Worm (Caenorhabditis elegans): Measurements from ENCODE around the gene K11E4.6.
A peak's percentile ranks its signal among the peaks of the same experiment; 100 is the strongest.

The K11E4.6 gene

ce11 chrX:13752822-13753581 lies 28.5 kb downstream of the K11E4.6 start:
- TF ChIP-seq hlh-1 (tag; optimal IDR thresholded peaks at IDR 0.05) (peak; percentile 4), M03D4.4 (tag; optimal IDR thresholded peaks at IDR 0.05) (no peak)

ce11 chrX:13754498-13754897 lies 30.0 kb downstream of the K11E4.6 start:
- TF ChIP-seq cnd-1 (tag; optimal IDR thresholded peaks at IDR 0.05) (no peak), ceh-83 (GFP tag; optimal IDR thresholded peaks at IDR 0.05) (no peak), mab-5 (tag; optimal IDR thresholded peaks at IDR 0.05) (no peak), ces-1 (GFP tag; optimal IDR thresholded peaks at IDR 0.05) (peak; percentile 45), ham-2 (GFP tag; optimal IDR thresholded peaks at IDR 0.05) (no peak), unc-39 (tag; optimal IDR thresholded peaks at IDR 0.05) (no peak), nhr-28 (tag; optimal IDR thresholded peaks at IDR 0.05) (no peak), flh-1 (GFP tag; optimal IDR thresholded peaks at IDR 0.05) (no peak), mls-2 (tag; optimal IDR thresholded peaks at IDR 0.05) (no peak), tbx-8 (GFP tag; optimal IDR thresholded peaks at IDR 0.05) (no peak), nhr-12 (tag; optimal IDR thresholded peaks at IDR 0.05) (no peak), pha-4 (tag; optimal IDR thresholded peaks at IDR 0.05) (no peak), sem-2 (GFP tag; optimal IDR thresholded peaks at IDR 0.05) (no peak), lin-32 (GFP tag; optimal IDR thresholded peaks at IDR 0.05) (no peak), nhr-76 (tag; optimal IDR thresholded peaks at IDR 0.05) (no peak), mep-1 (tag; optimal IDR thresholded peaks at IDR 0.05) (no peak), unc-120 (tag; optimal IDR thresholded peaks at IDR 0.05; ENCODE audit: poor library complexity, severe bottlenecking) (peak; percentile 23)

ce11 chrX:13755469-13755868 lies 31.0 kb downstream of the K11E4.6 start, which contains the start of gene aakb-1:
Gene aakb-1 (plus strand): TSS chrX:13755769.
- no peak for TF ChIP-seq ztf-11 (tag; optimal IDR thresholded peaks at IDR 0.05)
- no peak for TF ChIP-seq ham-2 (GFP tag; optimal IDR thresholded peaks at IDR 0.05)
- TF ChIP-seq ceh-83 (GFP tag; optimal IDR thresholded peaks at IDR 0.05): no peak
- no peak for TF ChIP-seq lin-13 (tag; optimal IDR thresholded peaks at IDR 0.05)
- TF ChIP-seq sptf-1 (tag; optimal IDR thresholded peaks at IDR 0.05): no peak
- no peak for TF ChIP-seq flh-1 (GFP tag; optimal IDR thresholded peaks at IDR 0.05)
- no peak for TF ChIP-seq sem-2 (GFP tag; optimal IDR thresholded peaks at IDR 0.05)
- no peak for TF ChIP-seq nhr-12 (tag; optimal IDR thresholded peaks at IDR 0.05)

- TF ChIP-seq nhr-2 (tag; optimal IDR thresholded peaks at IDR 0.05): no peak
- no peak for TF ChIP-seq ceh-43 (GFP tag; optimal IDR thresholded peaks at IDR 0.05)
- no peak for TF ChIP-seq lin-13 (tag; optimal IDR thresholded peaks at IDR 0.05)
- TF ChIP-seq lin-32 (GFP tag; optimal IDR thresholded peaks at IDR 0.05): no peak
- no peak for TF ChIP-seq unc-120 (tag; optimal IDR thresholded peaks at IDR 0.05; ENCODE audit: poor library complexity, severe bottlenecking)
- TF ChIP-seq drap-1 (GFP tag; optimal IDR thresholded peaks at IDR 0.05): no peak
- no peak for TF ChIP-seq ceh-39 (tag; optimal IDR thresholded peaks at IDR 0.05)
- TF ChIP-seq flh-1 (GFP tag; optimal IDR thresholded peaks at IDR 0.05): no peak
- no peak for TF ChIP-seq blmp-1 (tag; optimal IDR thresholded peaks at IDR 0.05)
- no peak for TF ChIP-seq mab-5 (tag; optimal IDR thresholded peaks at IDR 0.05)
- no peak for TF ChIP-seq ces-1 (GFP tag; optimal IDR thresholded peaks at IDR 0.05)
- TF ChIP-seq snpc-4 (tag; optimal IDR thresholded peaks at IDR 0.05): no peak
- TF ChIP-seq unc-39 (tag; optimal IDR thresholded peaks at IDR 0.05): no peak
- no peak for TF ChIP-seq ceh-83 (GFP tag; optimal IDR thresholded peaks at IDR 0.05)
Observed at ce11 chrX:13759676-13760447, 35.4 kb downstream of the K11E4.6 start, which contains the start of gene cest-13. Gene cest-13 (plus strand): TSS chrX:13760237.

DNA sequence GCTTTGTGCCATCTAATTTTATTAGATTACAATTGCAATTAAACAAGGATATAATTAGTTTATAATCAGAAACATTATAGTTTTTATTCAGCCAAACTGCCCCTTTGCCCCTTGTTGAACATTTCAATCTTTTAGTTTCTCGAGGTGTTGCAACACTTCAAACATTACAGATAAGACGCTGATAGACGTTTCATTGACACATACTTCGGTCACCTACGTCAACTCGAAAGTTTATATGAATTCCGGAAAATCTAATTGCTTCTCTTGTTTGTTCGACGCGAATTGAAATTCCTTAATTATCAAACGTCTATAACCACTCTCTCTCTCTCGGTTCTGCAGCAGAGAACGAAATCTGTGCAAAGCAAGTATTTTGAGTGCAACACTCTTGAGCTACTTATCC lies 42.8 kb downstream of the K11E4.6 start:
- no peak for TF ChIP-seq hlh-1 (tag; optimal IDR thresholded peaks at IDR 0.05)
- no peak for TF ChIP-seq flh-1 (GFP tag; optimal IDR thresholded peaks at IDR 0.05)
- TF ChIP-seq mab-5 (tag; optimal IDR thresholded peaks at IDR 0.05): no peak
- no peak for TF ChIP-seq lin-13 (tag; optimal IDR thresholded peaks at IDR 0.05)
- TF ChIP-seq nhr-237 (tag; optimal IDR thresholded peaks at IDR 0.05): no peak
- TF ChIP-seq ceh-43 (GFP tag; optimal IDR thresholded peaks at IDR 0.05): no peak
- no peak for TF ChIP-seq nhr-76 (tag; optimal IDR thresholded peaks at IDR 0.05)
- no peak for TF ChIP-seq lsy-2 (tag; optimal IDR thresholded peaks at IDR 0.05)
- TF ChIP-seq zip-8 (tag; optimal IDR thresholded peaks at IDR 0.05): no peak
- TF ChIP-seq ham-2 (GFP tag; optimal IDR thresholded peaks at IDR 0.05): no peak
- no peak for TF ChIP-seq nhr-28 (tag; optimal IDR thresholded peaks at IDR 0.05)
- no peak for TF ChIP-seq pha-4 (tag; optimal IDR thresholded peaks at IDR 0.05)
- no peak for TF ChIP-seq blmp-1 (tag; optimal IDR thresholded peaks at IDR 0.05)
- TF ChIP-seq cnd-1 (tag; optimal IDR thresholded peaks at IDR 0.05): no peak
